Worm (Caenorhabditis elegans): ENCODE results near the gene C29A12.6.

- TF ChIP-seq W03F9.2 (tag; optimal IDR thresholded peaks at IDR 0.05) (no peak), him-1 (tag; optimal IDR thresholded peaks at IDR 0.05) (no peak)
Observed at ce11 chrV:10854197-10854596, 7.2 kb downstream of the C29A12.6 start.
